Worm (Caenorhabditis elegans): Measurements from ENCODE around the gene C17B7.8.

The C17B7.8 gene

ce11 chrV:3355544-3355943 is 31.5 kb upstream of the C17B7.8 start:
- TF ChIP-seq unc-62 (GFP tag; optimal IDR thresholded peaks at IDR 0.05 in 1 of 2) (peak in 1 of 2 experiments; percentile 28), unc-62 (tag; optimal IDR thresholded peaks at IDR 0.05) (no peak), spr-1 (tag; optimal IDR thresholded peaks at IDR 0.05) (no peak)

- TF ChIP-seq gei-8 (GFP tag; optimal IDR thresholded peaks at IDR 0.05) (no peak), nhr-28 (tag; optimal IDR thresholded peaks at IDR 0.05) (no peak), spr-1 (tag; optimal IDR thresholded peaks at IDR 0.05) (no peak), F44E2.7 (GFP tag; IDR thresholded peaks at IDR 0.05) (no peak), mdt-29 (GFP tag; IDR thresholded peaks at IDR 0.05) (no peak), unc-39 (tag; optimal IDR thresholded peaks at IDR 0.05) (no peak), madf-9 (GFP tag; conservative IDR thresholded peaks at IDR 0.05) (no peak), zag-1 (tag; optimal IDR thresholded peaks at IDR 0.05) (no peak), arid-1 (GFP tag; conservative IDR thresholded peaks at IDR 0.05) (no peak), skn-1 (tag; optimal IDR thresholded peaks at IDR 0.05) (no peak), zip-11 (GFP tag; IDR thresholded peaks at IDR 0.05) (no peak), nhr-42 (GFP tag; IDR thresholded peaks at IDR 0.05) (no peak), zfp-3 (GFP tag; conservative IDR thresholded peaks at IDR 0.05) (no peak), D1046.2 (GFP tag; IDR thresholded peaks at IDR 0.05) (no peak), R02D3.7 (tag; optimal IDR thresholded peaks at IDR 0.05) (no peak), nhr-102 (tag; optimal IDR thresholded peaks at IDR 0.05) (no peak), dmd-8 (GFP tag; IDR thresholded peaks at IDR 0.05) (no peak)
Measured at ce11 chrV:3352925-3353324, 28.8 kb upstream of the C17B7.8 start, which contains the start of gene C17B7.12. Gene C17B7.12 (plus strand): TSS chrV:3353225.

ce11 chrV:3351266-3351665 is 27.2 kb upstream of the C17B7.8 start, which contains the start of gene str-63:
Gene str-63 (plus strand): TSS chrV:3351566.
- TF ChIP-seq sdz-12 (GFP tag; optimal IDR thresholded peaks at IDR 0.05) (no peak), nhr-76 (tag; optimal IDR thresholded peaks at IDR 0.05) (no peak), hif-1 (tag; optimal IDR thresholded peaks at IDR 0.05) (no peak), daf-19 (GFP tag; conservative IDR thresholded peaks at IDR 0.05) (no peak), ceh-44 (GFP tag; IDR thresholded peaks at IDR 0.05) (no peak), Y5F2A.4 (GFP tag; optimal IDR thresholded peaks at IDR 0.05) (no peak), nhr-41 (GFP tag; IDR thresholded peaks at IDR 0.05) (no peak), ceh-20 (GFP tag; IDR thresholded peaks at IDR 0.05) (no peak), nhr-48 (tag; optimal IDR thresholded peaks at IDR 0.05) (no peak), snpc-1.2 (GFP tag; IDR thresholded peaks at IDR 0.05) (no peak), daf-8 (GFP tag; IDR thresholded peaks at IDR 0.05) (no peak), dmd-6 (GFP tag; IDR thresholded peaks at IDR 0.05) (no peak), T26A8.4 (GFP tag; IDR thresholded peaks at IDR 0.05) (no peak), set-16 (GFP tag; IDR thresholded peaks at IDR 0.05) (no peak)

- TF ChIP-seq unc-130 (GFP tag; optimal IDR thresholded peaks at IDR 0.05) (no peak), daf-16 (GFP tag; optimal IDR thresholded peaks at IDR 0.05) (peak in 1 of 2 experiments; percentile 60), daf-16 (tag; optimal IDR thresholded peaks at IDR 0.05) (no peak)
Measured at ce11 chrV:3349877-3350276, 25.8 kb upstream of the C17B7.8 start, which contains the start of gene C17B7.15. Gene C17B7.15 (plus strand): TSS chrV:3350177.

- no peak for TF ChIP-seq nhr-76 (tag; optimal IDR thresholded peaks at IDR 0.05)
- 0 out of 2 replicates have a peak, but pooled peaks have one; percentile 47 for TF ChIP-seq ceh-20 (GFP tag; IDR thresholded peaks at IDR 0.05)
- peak in 1 of 2 experiments; percentile 82 for TF ChIP-seq daf-16 (GFP tag; optimal IDR thresholded peaks at IDR 0.05)
- TF ChIP-seq daf-16 (tag; optimal IDR thresholded peaks at IDR 0.05) = no peak
- TF ChIP-seq hlh-11 (tag; optimal IDR thresholded peaks at IDR 0.05) = peak; percentile 64
- TF ChIP-seq zfp-3 (GFP tag; conservative IDR thresholded peaks at IDR 0.05) = no peak
- peak; percentile 40 for TF ChIP-seq aha-1 (tag)
- no peak for TF ChIP-seq nhr-237 (tag; optimal IDR thresholded peaks at IDR 0.05)
- TF ChIP-seq unc-39 (tag; optimal IDR thresholded peaks at IDR 0.05) = no peak
- no peak for TF ChIP-seq ama-1 (optimal IDR thresholded peaks at IDR 0.05)
- peak; percentile 58 for TF ChIP-seq dmd-6 (GFP tag; IDR thresholded peaks at IDR 0.05)
- TF ChIP-seq nhr-48 (tag; optimal IDR thresholded peaks at IDR 0.05) = peak; percentile 2
- no peak for TF ChIP-seq dpl-1 (GFP tag; optimal IDR thresholded peaks at IDR 0.05)
- no peak for TF ChIP-seq Y48G9A.11 (GFP tag; IDR thresholded peaks at IDR 0.05)
Measured at ce11 chrV:3347486-3347885, 23.4 kb upstream of the C17B7.8 start.

Data from whole organism, L4 larva.